Worm (Caenorhabditis elegans): ENCODE results near the gene trx-2.

- TF ChIP-seq ztf-23 (GFP tag; IDR thresholded peaks at IDR 0.05) (no peak), T22C8.4 (GFP tag; IDR thresholded peaks at IDR 0.05) (no peak), ref-1 (GFP tag; conservative IDR thresholded peaks at IDR 0.05) (no peak), klf-2 (GFP tag; conservative IDR thresholded peaks at IDR 0.05) (no peak), med-1 (GFP tag; optimal IDR thresholded peaks at IDR 0.05; ENCODE audit: insufficient read depth) (no peak), ztf-29 (GFP tag; IDR thresholded peaks at IDR 0.05) (no peak), cog-1 (tag; optimal IDR thresholded peaks at IDR 0.05) (no peak)
These were observed at the start of gene trx-2 for ce11 chrV:10314371-10314770.
